Worm (Caenorhabditis elegans): Measurements from ENCODE around the gene brc-1.

ce11 chrIII:3834800-3835271 is 27.9 kb downstream of the brc-1 start, which contains the start of gene cyp-25A2:
- TF ChIP-seq him-1 (tag; optimal IDR thresholded peaks at IDR 0.05) (no peak), dao-5 (tag; optimal IDR thresholded peaks at IDR 0.05) (no peak)

All from whole organism, L4/young adult.